Worm (Caenorhabditis elegans) whole organism, L4/young adult: ENCODE measurements around the gene T07D4.5.

ENCODE experiments used
- W03F9.2 ChIP-seq: fragments of 150-350 bp; optimal IDR thresholded peaks from 2 replicates; lab custom pipeline; 2014; ENCODE audit warnings: missing biosample characterization, missing genetic modification characterization
- dao-5 ChIP-seq: sonication (generic microtip); optimal IDR thresholded peaks from 2 replicates; lab custom pipeline; 2016; ENCODE audit warnings: missing genotype, missing genetic modification characterization, moderate library complexity, missing compliant biosample characterization
- him-1 ChIP-seq: sonication (generic microtip); optimal IDR thresholded peaks from 2 replicates; lab custom pipeline; 2016; ENCODE audit warnings: missing genotype, missing genetic modification reagents, missing genetic modification characterization, missing compliant biosample characterization

ce11 chrII:8926451-8926850 is 42.3 kb upstream of the T07D4.5 start, which contains the start of gene B0457.2:
- TF ChIP-seq dao-5 = no peak
- TF ChIP-seq him-1 (tag; lab: Kevin White, UChicago) = no peak
- no peak for TF ChIP-seq W03F9.2 (tag; lab: Kevin White, UChicago)
